Worm (Caenorhabditis elegans): ENCODE results near the gene F56A11.6.

ce11 chrIV:587729-588128 is 5.7 kb upstream of the F56A11.6 start, which contains the start of gene C18H7.12:
- TF ChIP-seq ztf-23 (GFP tag; IDR thresholded peaks at IDR 0.05) (no peak), med-1 (GFP tag; optimal IDR thresholded peaks at IDR 0.05; ENCODE audit: insufficient read depth) (no peak)

Measured in whole organism, midembryonic.